Worm (Caenorhabditis elegans) whole organism, L1 larva: ENCODE data around the gene dod-21.

Experiments used
- Y116A8C.19 ChIP-seq: sonication (generic microtip); optimal IDR thresholded peaks from 2 replicates; lab custom pipeline; 2016; ENCODE audit warnings: missing compliant biosample characterization, missing genetic modification characterization, borderline replicate concordance
- aha-1 ChIP-seq: fragments of 150-350 bp; optimal IDR thresholded peaks from 2 replicates; lab custom pipeline; 2014; ENCODE audit warnings: missing biosample characterization, missing genetic modification characterization
- alr-1 ChIP-seq: fragments of 200-800 bp; sonication (Bioruptor generic); optimal IDR thresholded peaks from 2 replicates; lab custom pipeline; 2018; ENCODE audit warnings: borderline replicate concordance, mild to moderate bottlenecking, missing genetic modification characterization, missing compliant biosample characterization
- ama-1 ChIP-seq: fragments of 150-350 bp; optimal IDR thresholded peaks from 2 replicates; lab custom pipeline; 2014
- ces-1 ChIP-seq: fragments of 150-350 bp; optimal IDR thresholded peaks from 2 replicates; lab custom pipeline; 2014; ENCODE audit warnings: missing biosample characterization, missing genetic modification reagents, missing genetic modification characterization
- dsc-1 ChIP-seq: sonication (generic microtip); optimal IDR thresholded peaks from 2 replicates; lab custom pipeline; 2016; ENCODE audit warnings: mild to moderate bottlenecking, missing genetic modification characterization, missing compliant biosample characterization
- efl-1 ChIP-seq, 4 experiments: fragments of 150-350 bp; optimal IDR thresholded peaks in 3 of 4; peaks in 1 of 4; 1 replicate in 1 of 4; 2 replicates in 3 of 4; lab custom pipeline; 2014; ENCODE audit warnings: missing biosample characterization in 2 of 4, missing genetic modification characterization in 2 of 4, missing genetic modification reagents in 2 of 4
- efl-3 ChIP-seq: fragments of 200-800 bp; sonication (Bioruptor generic); optimal IDR thresholded peaks from 2 replicates; lab custom pipeline; 2018; ENCODE audit warnings: mild to moderate bottlenecking, missing genetic modification characterization, missing compliant biosample characterization
- elt-2 ChIP-seq: sonication (generic microtip); optimal IDR thresholded peaks from 2 replicates; lab custom pipeline; 2016; ENCODE audit warnings: missing genetic modification characterization, mild to moderate bottlenecking, inconsistent platforms, missing compliant biosample characterization, missing genetic modification reagents
- elt-3 ChIP-seq, 6 experiments: fragments of 150-350 bp in 1 of 6; sonication (generic microtip); optimal IDR thresholded peaks; 2 replicates each; lab custom pipeline; 2017 to 2018; ENCODE audit warnings: missing biosample characterization in 6 of 6, missing genetic modification characterization in 6 of 6, inconsistent platforms in 1 of 6
- fos-1 ChIP-seq: fragments of 150-350 bp; optimal IDR thresholded peaks from 2 replicates; lab custom pipeline; 2014; ENCODE audit warnings: missing biosample characterization, missing genetic modification characterization
- hlh-4 ChIP-seq: sonication (generic microtip); optimal IDR thresholded peaks from 2 replicates; lab custom pipeline; 2016; ENCODE audit warnings: mild to moderate bottlenecking, missing genetic modification characterization, missing compliant biosample characterization
- irx-1 ChIP-seq: sonication (generic microtip); optimal IDR thresholded peaks from 2 replicates; lab custom pipeline; 2016; ENCODE audit warnings: missing genetic modification characterization, missing compliant biosample characterization
- isw-1 ChIP-seq: fragments of 200-800 bp; sonication (Bioruptor generic); IDR thresholded peaks from 2 replicates; pipeline ENCODE4 v1.3.6; 2022; ENCODE audit warnings: missing genetic modification characterization, missing compliant biosample characterization
- jun-1 ChIP-seq: fragments of 150-350 bp; optimal IDR thresholded peaks from 2 replicates; lab custom pipeline; 2014; ENCODE audit warnings: missing biosample characterization, missing genetic modification reagents, missing genetic modification characterization
- lin-13 ChIP-seq: fragments of 150-350 bp; optimal IDR thresholded peaks from 2 replicates; lab custom pipeline; 2014; ENCODE audit warnings: missing biosample characterization, missing genetic modification reagents, missing genetic modification characterization
- lin-15B ChIP-seq: fragments of 150-350 bp; sonication (generic microtip); optimal IDR thresholded peaks from 3 replicates; lab custom pipeline; 2014; ENCODE audit warnings: missing biosample characterization, missing genetic modification characterization
- lin-35 ChIP-seq, 2 experiments: fragments of 150-350 bp; optimal IDR thresholded peaks; 2 replicates each; lab custom pipeline; 2014; ENCODE audit warnings: missing biosample characterization in 2 of 2, missing genetic modification characterization in 2 of 2, missing genetic modification reagents in 2 of 2
- nhr-11 ChIP-seq: fragments of 150-350 bp; optimal IDR thresholded peaks from 2 replicates; lab custom pipeline; 2014; ENCODE audit warnings: missing biosample characterization, missing genetic modification characterization
- nhr-19 ChIP-seq: fragments of 200-800 bp; sonication (Bioruptor generic); conservative IDR thresholded peaks from 2 replicates; pipeline ENCODE4 v1.3.6; 2022; ENCODE audit warnings: missing genetic modification characterization, missing compliant biosample characterization
- nhr-20 ChIP-seq: sonication (generic microtip); optimal IDR thresholded peaks from 2 replicates; lab custom pipeline; 2016; ENCODE audit warnings: mild to moderate bottlenecking, missing genetic modification characterization, missing compliant biosample characterization
- nhr-71 ChIP-seq: sonication (generic microtip); optimal IDR thresholded peaks from 2 replicates; lab custom pipeline; 2016; ENCODE audit warnings: mild to moderate bottlenecking, missing genetic modification characterization, moderate library complexity, missing compliant biosample characterization
- nhr-85 ChIP-seq: sonication (generic microtip); peaks from one replicate; lab custom pipeline; 2016; ENCODE audit warnings: missing genetic modification characterization, inconsistent platforms, missing compliant biosample characterization
- snpc-4 ChIP-seq: fragments of 150-350 bp; optimal IDR thresholded peaks from 2 replicates; lab custom pipeline; 2014; ENCODE audit warnings: missing biosample characterization, missing genetic modification characterization
- snu-23 ChIP-seq: sonication (generic microtip); optimal IDR thresholded peaks from 2 replicates; lab custom pipeline; 2016; ENCODE audit warnings: missing genetic modification characterization, missing compliant biosample characterization
- sox-4 ChIP-seq: sonication (generic microtip); optimal IDR thresholded peaks from 2 replicates; lab custom pipeline; 2016; ENCODE audit warnings: missing genetic modification characterization, missing compliant biosample characterization
- sptf-1 ChIP-seq: fragments of 150-350 bp; optimal IDR thresholded peaks from 2 replicates; lab custom pipeline; 2014; ENCODE audit warnings: missing biosample characterization, missing genetic modification characterization
- swsn-7 ChIP-seq: sonication (generic microtip); optimal IDR thresholded peaks from 2 replicates; lab custom pipeline; 2016; ENCODE audit warnings: missing genetic modification characterization, missing compliant biosample characterization
- vab-15 ChIP-seq: sonication (generic microtip); optimal IDR thresholded peaks from 2 replicates; lab custom pipeline; 2017; ENCODE audit warnings: missing genotype, mild to moderate bottlenecking, missing genetic modification characterization, missing compliant biosample characterization
- ztf-4 ChIP-seq: fragments of 150-350 bp; optimal IDR thresholded peaks from 2 replicates; lab custom pipeline; 2014; ENCODE audit warnings: missing biosample characterization, missing genetic modification characterization

dod-21 gene

ce11 chrIV:12906529-12906928, 30.0 kb upstream of the dod-21 start, which contains the start of gene K08D8.3 (continued):
- TF ChIP-seq efl-3 (no peak), lin-13 (GFP tag; lab: Kevin White, UChicago) (no peak), ztf-4 (no peak)

- TF ChIP-seq nhr-20 (no peak), elt-2 (tag; lab: Kevin White, UChicago) (peak; percentile 58)
- TF ChIP-seq, all 84 proteins: peak for 1
Observed at ce11 chrIV:12909871-12910270, 26.7 kb upstream of the dod-21 start, which contains the start of gene K08D8.4. K08D8.4 (minus strand) TSS chrIV:12909998.

- no peak for TF ChIP-seq sptf-1 (tag; lab: Kevin White, UChicago)
- TF ChIP-seq elt-2 (tag; lab: Kevin White, UChicago), result peak; percentile 84
- TF ChIP-seq, all 84 proteins: peak for 1
Observed at ce11 chrIV:12911990-12912389, 24.5 kb upstream of the dod-21 start, which contains the start of gene K08D8.5. K08D8.5 (minus strand) TSS chrIV:12912129.

ce11 chrIV:12914532-12915019, 22.0 kb upstream of the dod-21 start, which contains the start of gene irg-6:
irg-6 (minus strand) TSS chrIV:12914969.
- no peak for TF ChIP-seq efl-1 (optimal IDR thresholded peaks at IDR 0.05; lab: Kevin White, UChicago)
- no peak for TF ChIP-seq efl-1 (GFP tag; optimal IDR thresholded peaks at IDR 0.05 in 1 of 2; lab: Kevin White, UChicago)
- peak; percentile 0 for TF ChIP-seq nhr-85 (tag; lab: Kevin White, UChicago)
- TF ChIP-seq, all 84 proteins: peak for 1

DNA sequence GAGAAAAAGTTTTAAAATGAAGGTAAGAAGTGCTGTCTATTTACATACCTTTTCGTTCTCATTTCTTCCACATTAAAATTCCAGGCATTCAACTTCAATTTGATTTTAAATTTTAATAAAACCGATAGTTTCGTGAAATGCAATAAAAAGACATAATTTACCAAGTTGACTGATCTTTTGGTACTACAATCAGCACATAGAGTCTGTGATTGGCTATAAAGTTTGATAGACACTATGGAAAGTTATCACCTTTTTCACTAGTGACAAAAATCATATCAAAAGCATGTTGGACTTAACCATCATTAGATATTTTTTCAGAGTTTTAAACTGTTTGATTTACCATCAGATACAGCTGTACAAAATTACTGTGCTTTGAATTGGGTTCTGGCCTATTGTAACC, 21.1 kb upstream of the dod-21 start, which contains the start of gene srz-15:
Gene srz-15, plus strand, starts transcription at position 301 of the 400 bp plus-strand sequence.
- TF ChIP-seq nhr-71, result no peak
- no peak for TF ChIP-seq snu-23 (GFP tag; lab: Kevin White, UChicago)
- TF ChIP-seq sptf-1 (tag; lab: Kevin White, UChicago), result no peak
- no peak for TF ChIP-seq lin-13 (GFP tag; lab: Kevin White, UChicago)
- TF ChIP-seq jun-1, result no peak
- TF ChIP-seq fos-1 (tag; lab: Kevin White, UChicago), result no peak
- TF ChIP-seq aha-1 (tag; lab: Kevin White, UChicago), result no peak
- TF ChIP-seq ztf-4, result no peak
- no peak for TF ChIP-seq alr-1 (tag; lab: Kevin White, UChicago)
- no peak for TF ChIP-seq ama-1 (lab: Kevin White, UChicago)
- TF ChIP-seq Y116A8C.19 (tag; lab: Kevin White, UChicago), result no peak
- no peak for TF ChIP-seq isw-1 (GFP tag; lab: Robert Waterston, UW)
- TF ChIP-seq lin-35 (GFP tag; optimal IDR thresholded peaks at IDR 0.05; lab: Kevin White, UChicago), result no peak
- TF ChIP-seq dsc-1 (tag; lab: Kevin White, UChicago), result no peak
- no peak for TF ChIP-seq lin-15B

DNA sequence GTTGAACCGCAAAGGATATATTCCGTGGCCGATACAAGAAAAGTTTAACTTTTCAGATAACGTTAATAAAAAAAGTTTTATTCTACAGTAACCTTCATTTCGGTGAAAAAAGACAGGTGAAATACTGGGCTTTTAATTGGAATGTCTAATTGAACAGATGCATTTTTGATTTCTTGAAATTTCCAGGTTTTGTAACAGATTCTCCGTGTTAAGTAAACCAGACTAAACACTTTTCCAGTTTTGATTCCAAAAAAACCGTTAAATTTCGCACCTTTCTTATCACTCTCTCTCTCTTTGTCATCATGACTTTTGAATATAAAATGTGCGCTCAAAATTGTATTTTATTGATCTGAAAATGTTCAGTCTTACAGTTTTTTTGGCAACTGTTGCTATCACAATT, 18.3 kb upstream of the dod-21 start, which contains the start of gene C32H11.3:
Gene C32H11.3, plus strand, starts transcription at position 301 of the 400 bp plus-strand sequence.
- TF ChIP-seq hlh-4 (tag; lab: Kevin White, UChicago) (peak; percentile 46), swsn-7 (tag; lab: Kevin White, UChicago) (no peak), snpc-4 (tag; lab: Kevin White, UChicago) (no peak), elt-3 (tag; optimal IDR thresholded peaks at IDR 0.05; lab: Kevin White, UChicago) (no peak)
- TF ChIP-seq, all 84 proteins: peak for 1

DNA sequence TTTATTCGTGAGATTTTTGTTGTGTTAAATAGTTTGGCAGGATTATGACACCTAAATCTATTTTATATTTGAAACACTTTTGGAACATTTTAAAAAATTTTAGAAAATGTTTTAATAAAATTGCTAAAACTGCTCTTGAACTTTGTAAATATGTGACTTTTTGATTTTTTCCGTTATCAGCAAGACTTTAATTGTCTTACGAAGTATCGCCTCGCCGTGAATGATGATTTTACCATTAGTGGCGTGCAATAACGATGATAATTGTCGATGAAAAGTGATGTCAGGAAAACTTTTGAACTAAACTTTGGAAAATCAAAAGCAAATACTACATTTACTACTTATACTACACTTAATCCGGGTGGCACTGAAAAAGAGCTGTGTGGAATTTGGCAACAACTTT, 16.0 kb upstream of the dod-21 start:
- TF ChIP-seq sptf-1 (tag; lab: Kevin White, UChicago), result no peak
- TF ChIP-seq nhr-11, result no peak
- no peak for TF ChIP-seq nhr-19 (GFP tag; lab: Robert Waterston, UW)
- no peak for TF ChIP-seq nhr-85 (tag; lab: Kevin White, UChicago)
- TF ChIP-seq sox-4 (tag; lab: Kevin White, UChicago), result no peak
- TF ChIP-seq vab-15 (tag; lab: Kevin White, UChicago), result no peak
- no peak for TF ChIP-seq ama-1 (lab: Kevin White, UChicago)
- no peak for TF ChIP-seq nhr-20
- TF ChIP-seq irx-1 (tag; lab: Kevin White, UChicago), result no peak
- TF ChIP-seq ces-1 (GFP tag; lab: Kevin White, UChicago), result no peak
